Worm (Caenorhabditis elegans) whole organism, L3 larva: Measurements from ENCODE around the gene ifas-1.

Source experiments
- ama-1 ChIP-seq: fragments of 150-350 bp; optimal IDR thresholded peaks from 2 replicates; lab custom pipeline; 2018
- hmg-11 ChIP-seq: sonication (generic microtip); optimal IDR thresholded peaks from 2 replicates; lab custom pipeline; 2016; ENCODE audit warnings: missing genetic modification characterization, missing compliant biosample characterization
- nfya-1 ChIP-seq: sonication (generic microtip); optimal IDR thresholded peaks from 2 replicates; lab custom pipeline; 2017; ENCODE audit warnings: missing genetic modification characterization, mild to moderate bottlenecking, missing compliant biosample characterization, antibody characterized with exemption, moderate library complexity; ENCODE audit not compliant: insufficient read depth
- nhr-25 ChIP-seq: sonication (generic microtip); optimal IDR thresholded peaks from 2 replicates; lab custom pipeline; 2017; ENCODE audit warnings: missing biosample characterization, missing genetic modification characterization
- pha-4 ChIP-seq: fragments of 150-350 bp; optimal IDR thresholded peaks from 2 replicates; lab custom pipeline; 2014; ENCODE audit warnings: missing biosample characterization, missing genetic modification reagents, missing genetic modification characterization
- snpc-4 ChIP-seq: fragments of 150-350 bp; optimal IDR thresholded peaks from 2 replicates; lab custom pipeline; 2014; ENCODE audit warnings: missing biosample characterization, missing genetic modification characterization
- unc-39 ChIP-seq: sonication (generic microtip); optimal IDR thresholded peaks from 4 replicates; lab custom pipeline; 2017; ENCODE audit warnings: missing biosample characterization, missing genetic modification characterization
- unc-62 ChIP-seq: fragments of 150-350 bp; sonication (generic microtip); optimal IDR thresholded peaks from 4 replicates; lab custom pipeline; 2014; ENCODE audit warnings: missing biosample characterization, missing genetic modification reagents, missing genetic modification characterization
- ztf-11 ChIP-seq: fragments of 150-350 bp; optimal IDR thresholded peaks from 2 replicates; lab custom pipeline; 2014; ENCODE audit warnings: missing biosample characterization, missing genetic modification characterization

ce11 chrII:3664470-3664869 is 24.0 kb downstream of the ifas-1 start, which contains the start of gene F19B10.3:
- no peak for TF ChIP-seq pha-4
- TF ChIP-seq nhr-25 = no peak
- TF ChIP-seq nfya-1 (tag; lab: Kevin White, UChicago) = no peak
- no peak for TF ChIP-seq unc-62 (GFP tag; lab: Kevin White, UChicago)
- TF ChIP-seq ama-1 (lab: Kevin White, UChicago) = no peak
- no peak for TF ChIP-seq ztf-11 (tag; lab: Kevin White, UChicago)
- no peak for TF ChIP-seq unc-39 (tag; lab: Kevin White, UChicago)
- TF ChIP-seq snpc-4 (tag; lab: Kevin White, UChicago) = no peak
- TF ChIP-seq hmg-11 = no peak
